Worm (Caenorhabditis elegans): ENCODE measurements around the gene jhdm-1.

jhdm-1 gene

ce11 chrIII:6444335-6444734 is 9.9 kb upstream of the jhdm-1 start, which contains the start of gene C05D11.13 (continued):
- TF ChIP-seq ceh-91 (GFP tag; IDR thresholded peaks at IDR 0.05) (no peak), him-1 (tag; optimal IDR thresholded peaks at IDR 0.05) (no peak), snpc-1.3 (tag; optimal IDR thresholded peaks at IDR 0.05; ENCODE audit: insufficient read depth) (no peak), nhr-90 (tag; optimal IDR thresholded peaks at IDR 0.05) (no peak), nfya-1 (tag; optimal IDR thresholded peaks at IDR 0.05; ENCODE audit: borderline replicate concordance, insufficient read depth) (no peak), fkh-3 (tag; optimal IDR thresholded peaks at IDR 0.05) (no peak), lir-1 (GFP tag; conservative IDR thresholded peaks at IDR 0.05) (no peak), F22D6.2 (tag; optimal IDR thresholded peaks at IDR 0.05) (no peak), snpc-4 (GFP tag; optimal IDR thresholded peaks at IDR 0.05) (no peak), snpc-4 (tag; optimal IDR thresholded peaks at IDR 0.05) (peak in 3 of 4 experiments; percentile 1 to 32 (median 20)), aptf-3 (GFP tag; IDR thresholded peaks at IDR 0.05) (no peak), die-1 (tag; optimal IDR thresholded peaks at IDR 0.05) (no peak), F23B12.7 (tag; optimal IDR thresholded peaks at IDR 0.05; ENCODE audit: insufficient read depth) (no peak), rcor-1 (GFP tag; IDR thresholded peaks at IDR 0.05) (no peak), T07F8.4 (tag; optimal IDR thresholded peaks at IDR 0.05) (no peak), ztf-3 (GFP tag; optimal IDR thresholded peaks at IDR 0.05) (no peak), nhr-80 (tag; optimal IDR thresholded peaks at IDR 0.05) (peak; percentile 51), gei-17 (GFP tag; optimal IDR thresholded peaks at IDR 0.05) (no peak), bed-1 (GFP tag; IDR thresholded peaks at IDR 0.05) (no peak), ama-1 (optimal IDR thresholded peaks at IDR 0.05) (no peak), ama-1 (GFP tag; optimal IDR thresholded peaks at IDR 0.05) (no peak), madf-6 (GFP tag; IDR thresholded peaks at IDR 0.05) (peak; percentile 30; the same call in 1 of the 2 replicates), dox-1 (GFP tag; IDR thresholded peaks at IDR 0.05) (0 out of 2 replicates have a peak, but pooled peaks have one; percentile 32), T26A5.8 (tag; optimal IDR thresholded peaks at IDR 0.05) (no peak), zfh-2 (GFP tag; conservative IDR thresholded peaks at IDR 0.05) (no peak), Y67H2A.10 (GFP tag; conservative IDR thresholded peaks at IDR 0.05) (no peak), nfya-2 (GFP tag; IDR thresholded peaks at IDR 0.05) (no peak), ceh-79 (tag; optimal IDR thresholded peaks at IDR 0.05) (no peak), F39B2.1 (GFP tag; IDR thresholded peaks at IDR 0.05) (no peak), tlf-1 (GFP tag; optimal IDR thresholded peaks at IDR 0.05) (no peak), tbp1 (GFP tag; optimal IDR thresholded peaks at IDR 0.05) (peak; percentile 25), ztf-26 (tag; optimal IDR thresholded peaks at IDR 0.05) (peak; percentile 37), C17E4.6 (GFP tag; IDR thresholded peaks at IDR 0.05) (0 out of 2 replicates have a peak, but pooled peaks have one; percentile 19), let-526 (GFP tag; IDR thresholded peaks at IDR 0.05) (no peak), hmg-1.2 (GFP tag; IDR thresholded peaks at IDR 0.05) (peak; percentile 63; the same call in 1 of the 2 replicates), efl-1 (GFP tag; optimal IDR thresholded peaks at IDR 0.05) (no peak), B0336.3 (GFP tag; IDR thresholded peaks at IDR 0.05) (peak; percentile 24; the same call in 1 of the 2 replicates), bed-2 (GFP tag; IDR thresholded peaks at IDR 0.05) (no peak), madf-8 (GFP tag; conservative IDR thresholded peaks at IDR 0.05) (no peak), cebp-1 (GFP tag; IDR thresholded peaks at IDR 0.05) (no peak), cebp-1 (tag; optimal IDR thresholded peaks at IDR 0.05) (peak; percentile 31), F33H1.4 (GFP tag; IDR thresholded peaks at IDR 0.05) (no peak), ceh-40 (GFP tag; IDR thresholded peaks at IDR 0.05) (no peak), F57C9.4 (tag; optimal IDR thresholded peaks at IDR 0.05) (no peak), rec-8 (tag; optimal IDR thresholded peaks at IDR 0.05) (no peak), F57A8.1 (GFP tag; optimal IDR thresholded peaks at IDR 0.05) (no peak), sea-2 (GFP tag; IDR thresholded peaks at IDR 0.05) (no peak), ceh-58 (GFP tag; IDR thresholded peaks at IDR 0.05) (no peak), ets-4 (GFP tag; optimal IDR thresholded peaks at IDR 0.05) (no peak), mel-28 (tag; optimal IDR thresholded peaks at IDR 0.05; ENCODE audit: borderline replicate concordance) (no peak)
